Fruit fly (Drosophila melanogaster) whole organism, pupa: ENCODE data around the gene CG41562.
"Not testable (repeated sequence)": the region's sequence is repeated elsewhere in the genome, so short reads cannot be mapped to it uniquely, and the experiment has no call there.

Experiments used
- CG10348 ChIP-seq: fragments of 200-800 bp; sonication (Bioruptor generic); IDR thresholded peaks from 2 replicates; pipeline ENCODE4 v1.3.6; 2022; ENCODE audit warnings: missing biosample characterization, missing genetic modification characterization
- CG12605 ChIP-seq: fragments of 200-800 bp; sonication (Bioruptor generic); IDR thresholded peaks from 2 replicates; pipeline ENCODE4 v1.3.6; 2022; ENCODE audit warnings: missing biosample characterization, missing genetic modification characterization
- CG13204 ChIP-seq: fragments of 200-800 bp; sonication (Bioruptor generic); optimal IDR thresholded peaks from 2 replicates; lab custom pipeline; 2018; ENCODE audit warnings: missing biosample characterization, mild to moderate bottlenecking, missing genetic modification characterization, moderate library complexity
- CG14655 ChIP-seq: fragments of 200-800 bp; sonication (Bioruptor generic); optimal IDR thresholded peaks from 3 replicates; lab custom pipeline; 2017; ENCODE audit warnings: mild to moderate bottlenecking, missing biosample characterization, missing genetic modification reagents, missing genetic modification characterization
- CG15710 ChIP-seq: fragments of 200-800 bp; sonication (Bioruptor generic); optimal IDR thresholded peaks from 2 replicates; lab custom pipeline; 2018; ENCODE audit warnings: missing biosample characterization, mild to moderate bottlenecking, missing genetic modification characterization, moderate library complexity
- CG32121 ChIP-seq: fragments of 200-800 bp; sonication (Bioruptor generic); IDR thresholded peaks from 2 replicates; pipeline ENCODE4 v1.3.6; 2022; ENCODE audit warnings: missing biosample characterization, missing genetic modification characterization
- CG34367 ChIP-seq: fragments of 200-800 bp; sonication (Bioruptor generic); optimal IDR thresholded peaks from 2 replicates; lab custom pipeline; 2018; ENCODE audit warnings: missing biosample characterization, mild to moderate bottlenecking, missing genetic modification characterization
- CG8159 ChIP-seq: fragments of 200-800 bp; sonication (Bioruptor generic); optimal IDR thresholded peaks from 3 replicates; lab custom pipeline; 2018; ENCODE audit warnings: missing biosample characterization, mild to moderate bottlenecking, missing genetic modification characterization, moderate library complexity
- CG8301 ChIP-seq: fragments of 200-800 bp; sonication (Bioruptor generic); optimal IDR thresholded peaks from 2 replicates; lab custom pipeline; 2018; ENCODE audit warnings: missing biosample characterization, mild to moderate bottlenecking, missing genetic modification characterization
- CG9948 ChIP-seq: fragments of 200-800 bp; sonication (Bioruptor generic); optimal IDR thresholded peaks from 2 replicates; lab custom pipeline; 2018; ENCODE audit warnings: missing biosample characterization, mild to moderate bottlenecking, missing genetic modification characterization, moderate library complexity
- D1 ChIP-seq: fragments of 200-800 bp; sonication (Bioruptor generic); optimal IDR thresholded peaks from 2 replicates; lab custom pipeline; 2018; ENCODE audit warnings: missing biosample characterization, mild to moderate bottlenecking, missing genetic modification characterization, moderate library complexity
- EcR ChIP-seq: fragments of 200-800 bp; sonication (Bioruptor generic); optimal IDR thresholded peaks from 3 replicates; lab custom pipeline; 2019; ENCODE audit warnings: missing biosample characterization, missing genetic modification characterization, mild to moderate bottlenecking, moderate library complexity, missing genetic modification reagents
- Pif1A ChIP-seq: fragments of 200-800 bp; sonication (Bioruptor generic); optimal IDR thresholded peaks from 3 replicates; lab custom pipeline; 2016; ENCODE audit warnings: missing biosample characterization, missing genetic modification characterization
- Snoo ChIP-seq: fragments of 200-800 bp; sonication (Bioruptor generic); optimal IDR thresholded peaks from 3 replicates; lab custom pipeline; 2017; ENCODE audit warnings: missing biosample characterization, mild to moderate bottlenecking, missing genetic modification characterization, inconsistent platforms
- fd96Ca ChIP-seq: fragments of 200-800 bp; sonication (Bioruptor generic); IDR thresholded peaks from 3 replicates; pipeline ENCODE4 v1.3.6; 2022; ENCODE audit warnings: missing biosample characterization, missing genetic modification characterization
- gl ChIP-seq: fragments of 200-800 bp; sonication (Bioruptor generic); optimal IDR thresholded peaks from 2 replicates; lab custom pipeline; 2018; ENCODE audit warnings: missing biosample characterization, mild to moderate bottlenecking, missing genetic modification characterization
- rn ChIP-seq: fragments of 200-800 bp; sonication (Bioruptor generic); IDR thresholded peaks from 2 replicates; pipeline ENCODE4 v1.3.6; 2022; ENCODE audit warnings: missing biosample characterization, missing genetic modification characterization

CG41562 gene

DNA sequence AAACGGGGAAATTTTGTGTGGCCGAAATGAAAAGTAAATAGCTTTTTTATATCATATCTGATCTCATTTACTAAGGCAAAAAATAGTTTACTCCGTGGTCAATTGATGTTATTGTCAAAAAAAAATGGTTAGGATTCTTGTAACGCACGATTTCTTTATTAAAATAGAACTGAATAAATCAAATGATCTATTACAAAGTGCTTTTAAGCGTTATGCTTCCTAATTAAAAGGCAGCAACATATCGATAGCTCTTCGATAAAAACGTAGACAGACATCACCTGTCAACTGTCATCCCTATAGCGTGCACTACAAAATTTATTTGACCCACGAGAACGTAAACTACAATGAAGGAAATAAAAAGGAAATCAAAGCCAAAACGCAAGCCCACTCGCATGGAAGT, at the start of gene CG41562:
Gene CG41562 (plus strand): TSS at position 301 of the 400 bp plus-strand sequence.
- not testable (repeated sequence) for TF ChIP-seq rn (GFP tag; lab: Robert Waterston, UW); CG12605 (GFP tag; lab: Robert Waterston, UW); CG14655 (GFP tag; lab: Kevin White, UChicago)

DNA sequence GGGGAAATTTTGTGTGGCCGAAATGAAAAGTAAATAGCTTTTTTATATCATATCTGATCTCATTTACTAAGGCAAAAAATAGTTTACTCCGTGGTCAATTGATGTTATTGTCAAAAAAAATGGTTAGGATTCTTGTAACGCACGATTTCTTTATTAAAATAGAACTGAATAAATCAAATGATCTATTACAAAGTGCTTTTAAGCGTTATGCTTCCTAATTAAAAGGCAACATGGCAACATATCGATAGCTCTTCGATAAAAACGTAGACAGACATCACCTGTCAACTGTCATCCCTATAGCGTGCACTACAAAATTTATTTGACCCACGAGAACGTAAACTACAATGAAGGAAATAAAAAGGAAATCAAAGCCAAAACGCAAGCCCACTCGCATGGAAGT, 49.5 kb upstream of the CG41562 start, which contains the start of gene CG46515:
Gene CG46515 (plus strand): TSS at position 301 of the 400 bp plus-strand sequence.
- TF ChIP-seq CG13204 (GFP tag; lab: Kevin White, UChicago); CG34367 (tag; lab: Kevin White, UChicago); CG32121: not testable (repeated sequence)

DNA sequence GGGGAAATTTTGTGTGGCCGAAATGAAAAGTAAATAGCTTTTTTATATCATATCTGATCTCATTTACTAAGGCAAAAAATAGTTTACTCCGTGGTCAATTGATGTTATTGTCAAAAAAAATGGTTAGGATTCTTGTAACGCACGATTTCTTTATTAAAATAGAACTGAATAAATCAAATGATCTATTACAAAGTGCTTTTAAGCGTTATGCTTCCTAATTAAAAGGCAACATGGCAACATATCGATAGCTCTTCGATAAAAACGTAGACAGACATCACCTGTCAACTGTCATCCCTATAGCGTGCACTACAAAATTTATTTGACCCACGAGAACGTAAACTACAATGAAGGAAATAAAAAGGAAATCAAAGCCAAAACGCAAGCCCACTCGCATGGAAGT, 39.4 kb upstream of the CG41562 start, which contains the start of gene CG46516:
Gene CG46516 (plus strand): TSS at position 301 of the 400 bp plus-strand sequence.
- not testable (repeated sequence) for TF ChIP-seq D1; CG9948 (tag; lab: Kevin White, UChicago); EcR (GFP tag; lab: Kevin White, UChicago)

- not testable (repeated sequence) for TF ChIP-seq rn (GFP tag; lab: Robert Waterston, UW); Snoo; CG8159
Observed at dm6 chrX:22217079-22217478, 34.3 kb upstream of the CG41562 start, which contains the start of gene CG46517. Gene CG46517 (plus strand): TSS chrX:22217379.

dm6 chrX:22226273-22226672, 25.1 kb upstream of the CG41562 start, which contains the start of gene CG46518:
Gene CG46518 (plus strand): TSS chrX:22226573.
- TF ChIP-seq Snoo; rn (GFP tag; lab: Robert Waterston, UW); fd96Ca (GFP tag; lab: Robert Waterston, UW): not testable (repeated sequence)

DNA sequence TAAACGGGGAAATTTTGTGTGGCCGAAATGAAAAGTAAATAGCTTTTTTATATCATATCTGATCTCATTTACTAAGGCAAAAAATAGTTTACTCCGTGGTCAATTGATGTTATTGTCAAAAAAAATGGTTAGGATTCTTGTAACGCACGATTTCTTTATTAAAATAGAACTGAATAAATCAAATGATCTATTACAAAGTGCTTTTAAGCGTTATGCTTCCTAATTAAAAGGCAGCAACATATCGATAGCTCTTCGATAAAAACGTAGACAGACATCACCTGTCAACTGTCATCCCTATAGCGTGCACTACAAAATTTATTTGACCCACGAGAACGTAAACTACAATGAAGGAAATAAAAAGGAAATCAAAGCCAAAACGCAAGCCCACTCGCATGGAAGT, 20.1 kb upstream of the CG41562 start, which contains the start of gene CG46519:
Gene CG46519 (plus strand): TSS at position 301 of the 400 bp plus-strand sequence.
- TF ChIP-seq CG8301; CG10348 (GFP tag; lab: Robert Waterston, UW); rn (GFP tag; lab: Robert Waterston, UW): not testable (repeated sequence)

DNA sequence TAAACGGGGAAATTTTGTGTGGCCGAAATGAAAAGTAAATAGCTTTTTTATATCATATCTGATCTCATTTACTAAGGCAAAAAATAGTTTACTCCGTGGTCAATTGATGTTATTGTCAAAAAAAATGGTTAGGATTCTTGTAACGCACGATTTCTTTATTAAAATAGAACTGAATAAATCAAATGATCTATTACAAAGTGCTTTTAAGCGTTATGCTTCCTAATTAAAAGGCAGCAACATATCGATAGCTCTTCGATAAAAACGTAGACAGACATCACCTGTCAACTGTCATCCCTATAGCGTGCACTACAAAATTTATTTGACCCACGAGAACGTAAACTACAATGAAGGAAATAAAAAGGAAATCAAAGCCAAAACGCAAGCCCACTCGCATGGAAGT, 15.1 kb upstream of the CG41562 start, which contains the start of gene CG46520:
Gene CG46520 (plus strand): TSS at position 301 of the 400 bp plus-strand sequence.
- TF ChIP-seq fd96Ca, CG10348, CG12605 (GFP tag; lab: Robert Waterston, UW): not testable (repeated sequence)

DNA sequence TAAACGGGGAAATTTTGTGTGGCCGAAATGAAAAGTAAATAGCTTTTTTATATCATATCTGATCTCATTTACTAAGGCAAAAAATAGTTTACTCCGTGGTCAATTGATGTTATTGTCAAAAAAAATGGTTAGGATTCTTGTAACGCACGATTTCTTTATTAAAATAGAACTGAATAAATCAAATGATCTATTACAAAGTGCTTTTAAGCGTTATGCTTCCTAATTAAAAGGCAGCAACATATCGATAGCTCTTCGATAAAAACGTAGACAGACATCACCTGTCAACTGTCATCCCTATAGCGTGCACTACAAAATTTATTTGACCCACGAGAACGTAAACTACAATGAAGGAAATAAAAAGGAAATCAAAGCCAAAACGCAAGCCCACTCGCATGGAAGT, 10.1 kb upstream of the CG41562 start, which contains the start of gene CG46521:
Gene CG46521 (plus strand): TSS at position 301 of the 400 bp plus-strand sequence.
- not testable (repeated sequence) for TF ChIP-seq Pif1A (GFP tag; lab: Kevin White, UChicago); CG15710 (tag; lab: Kevin White, UChicago); CG8301

- not testable (repeated sequence) for TF ChIP-seq gl (tag; lab: Kevin White, UChicago); CG14655 (GFP tag; lab: Kevin White, UChicago); CG15710 (tag; lab: Kevin White, UChicago)
Observed at dm6 chrX:22246300-22246699, 5.1 kb upstream of the CG41562 start, which contains the start of gene CG46522. Gene CG46522 (plus strand): TSS chrX:22246600.
